Worm (Caenorhabditis elegans) whole organism, L4 larva: Measurements from ENCODE around the gene nas-12.

Experiments used
- ama-1 ChIP-seq: fragments of 150-350 bp; optimal IDR thresholded peaks from 2 replicates; lab custom pipeline; 2014; ENCODE audit warnings: inconsistent platforms, mixed read lengths
- cey-2 ChIP-seq: sonication (generic microtip); optimal IDR thresholded peaks from 3 replicates; lab custom pipeline; 2017; ENCODE audit warnings: missing genetic modification characterization, mild to moderate bottlenecking, missing compliant biosample characterization, antibody characterized with exemption, borderline replicate concordance; ENCODE audit not compliant: insufficient read depth
- dpl-1 ChIP-seq: fragments of 150-350 bp; optimal IDR thresholded peaks from 2 replicates; lab custom pipeline; 2014; ENCODE audit warnings: missing biosample characterization, missing genetic modification reagents, missing genetic modification characterization
- lin-29 ChIP-seq: fragments of 200-800 bp; sonication (Bioruptor generic); IDR thresholded peaks from 2 replicates; pipeline ENCODE4 v1.3.6; 2022; ENCODE audit warnings: missing genetic modification reagents, missing genetic modification characterization, missing compliant biosample characterization
- nhr-10 ChIP-seq: fragments of 150-350 bp; optimal IDR thresholded peaks from 2 replicates; lab custom pipeline; 2014; ENCODE audit warnings: missing biosample characterization, missing genetic modification characterization
- nhr-11 ChIP-seq: fragments of 150-350 bp; optimal IDR thresholded peaks from 2 replicates; lab custom pipeline; 2014; ENCODE audit warnings: missing biosample characterization, missing genetic modification characterization
- nhr-28 ChIP-seq: fragments of 150-350 bp; optimal IDR thresholded peaks from 2 replicates; lab custom pipeline; 2014; ENCODE audit warnings: missing biosample characterization, missing genetic modification characterization
- set-16 ChIP-seq: fragments of 200-800 bp; sonication (Bioruptor generic); IDR thresholded peaks from 2 replicates; pipeline ENCODE4 v1.3.6; 2022; ENCODE audit warnings: missing genetic modification reagents, missing genetic modification characterization, missing compliant biosample characterization

- TF ChIP-seq cey-2 (tag; lab: Kevin White, UChicago) (no peak), lin-29 (GFP tag; lab: Robert Waterston, UW) (no peak), ama-1 (lab: Kevin White, UChicago) (no peak), dpl-1 (no peak), nhr-11 (tag; lab: Kevin White, UChicago) (no peak), nhr-28 (tag; lab: Kevin White, UChicago) (no peak), nhr-10 (no peak), set-16 (GFP tag; lab: Robert Waterston, UW) (no peak)
These were observed 27.9 kb downstream of the nas-12 start for ce11 chrIV:10251764-10252163.
